Worm (Caenorhabditis elegans) whole organism, early embryonic: ENCODE data around the gene sphk-1.

Experiments
- B0310.2 ChIP-seq: sonication (generic microtip); optimal IDR thresholded peaks from 2 replicates; lab custom pipeline; 2016; ENCODE audit warnings: mild to moderate bottlenecking, missing genetic modification characterization, missing compliant biosample characterization
- ama-1 ChIP-seq: fragments of 150-350 bp; optimal IDR thresholded peaks from 2 replicates; lab custom pipeline; 2014
- ceh-13 ChIP-seq: fragments of 200-800 bp; sonication (Bioruptor generic); optimal IDR thresholded peaks from 2 replicates; lab custom pipeline; 2018; ENCODE audit warnings: mild to moderate bottlenecking, missing genetic modification characterization, missing compliant biosample characterization
- scrt-1 ChIP-seq: fragments of 200-800 bp; sonication (Bioruptor generic); IDR thresholded peaks from 2 replicates; pipeline ENCODE4 v1.3.6; 2022; ENCODE audit warnings: missing genetic modification characterization, missing compliant biosample characterization
- tbx-11 ChIP-seq: fragments of 200-800 bp; sonication (Bioruptor generic); IDR thresholded peaks from 2 replicates; pipeline ENCODE4 v1.3.6; 2022; ENCODE audit warnings: missing genetic modification characterization, missing compliant biosample characterization
- tbx-37 ChIP-seq: fragments of 200-800 bp; sonication (Bioruptor generic); conservative IDR thresholded peaks from 2 replicates; pipeline ENCODE4 v1.3.6; 2022; ENCODE audit warnings: missing genetic modification reagents, missing genetic modification characterization, missing compliant biosample characterization

DNA sequence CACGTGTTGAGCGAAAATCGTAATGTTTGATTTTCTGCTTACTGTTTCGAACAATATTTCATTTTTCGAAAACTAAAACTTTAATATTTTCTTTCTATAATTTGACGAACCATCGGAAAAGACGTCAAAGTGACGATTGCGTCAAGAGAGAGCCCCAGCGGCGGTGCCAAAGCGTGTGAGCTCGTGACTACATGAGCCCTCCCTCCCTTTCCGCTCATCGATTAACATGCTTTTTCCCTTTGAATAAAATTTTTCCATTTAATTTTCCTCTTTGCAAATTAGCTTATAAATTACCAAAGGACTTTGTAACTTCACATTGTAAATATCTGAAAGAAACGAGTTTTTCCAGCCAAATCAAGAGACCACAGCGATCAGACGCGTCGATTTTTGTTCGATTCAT is 41.5 kb upstream of the sphk-1 start:
- TF ChIP-seq ama-1 (no peak), B0310.2 (tag; lab: Kevin White, UChicago) (no peak), tbx-11 (GFP tag; lab: Robert Waterston, UW) (no peak), ceh-13 (GFP tag; lab: Kevin White, UChicago) (no peak), tbx-37 (GFP tag; lab: Robert Waterston, UW) (no peak), scrt-1 (GFP tag; lab: Robert Waterston, UW) (no peak)
